Worm (Caenorhabditis elegans): ENCODE measurements around the gene nth-1.

nth-1 gene

DNA sequence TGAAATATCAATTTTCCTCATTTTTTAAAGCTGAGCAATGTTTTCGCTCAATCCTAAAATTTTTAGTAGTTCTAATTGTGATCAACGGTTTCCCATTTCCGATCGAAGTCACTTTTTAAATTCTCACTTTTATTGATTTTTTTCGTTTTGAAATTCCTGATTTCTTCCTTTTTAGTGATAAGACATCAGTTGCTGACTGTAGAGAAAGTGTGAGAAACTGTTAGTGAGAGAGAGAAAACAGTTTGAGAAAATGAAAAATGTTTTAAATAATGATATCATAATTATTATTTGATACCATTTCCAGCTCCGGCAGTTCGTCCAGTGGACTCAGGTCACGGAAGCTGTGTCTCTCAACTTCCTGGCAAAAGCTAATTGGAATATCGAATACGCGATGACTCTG, 20.4 kb upstream of the nth-1 start:
- TF ChIP-seq daf-16 (GFP tag; optimal IDR thresholded peaks at IDR 0.05) (no peak), daf-16 (tag; optimal IDR thresholded peaks at IDR 0.05) (peak; percentile 36), dve-1 (tag; optimal IDR thresholded peaks at IDR 0.05; ENCODE audit: insufficient read depth) (peak; percentile 22), dpl-1 (GFP tag; optimal IDR thresholded peaks at IDR 0.05) (no peak), ceh-28 (tag; optimal IDR thresholded peaks at IDR 0.05) (peak; percentile 41), pqm-1 (tag; optimal IDR thresholded peaks at IDR 0.05) (peak; percentile 80), nhr-28 (tag; optimal IDR thresholded peaks at IDR 0.05) (peak; percentile 22), hlh-30 (tag; optimal IDR thresholded peaks at IDR 0.05; ENCODE audit: insufficient read depth) (no peak), T20F7.1 (GFP tag; optimal IDR thresholded peaks at IDR 0.05) (peak; percentile 2), lin-1 (GFP tag; IDR thresholded peaks at IDR 0.05) (no peak)

DNA sequence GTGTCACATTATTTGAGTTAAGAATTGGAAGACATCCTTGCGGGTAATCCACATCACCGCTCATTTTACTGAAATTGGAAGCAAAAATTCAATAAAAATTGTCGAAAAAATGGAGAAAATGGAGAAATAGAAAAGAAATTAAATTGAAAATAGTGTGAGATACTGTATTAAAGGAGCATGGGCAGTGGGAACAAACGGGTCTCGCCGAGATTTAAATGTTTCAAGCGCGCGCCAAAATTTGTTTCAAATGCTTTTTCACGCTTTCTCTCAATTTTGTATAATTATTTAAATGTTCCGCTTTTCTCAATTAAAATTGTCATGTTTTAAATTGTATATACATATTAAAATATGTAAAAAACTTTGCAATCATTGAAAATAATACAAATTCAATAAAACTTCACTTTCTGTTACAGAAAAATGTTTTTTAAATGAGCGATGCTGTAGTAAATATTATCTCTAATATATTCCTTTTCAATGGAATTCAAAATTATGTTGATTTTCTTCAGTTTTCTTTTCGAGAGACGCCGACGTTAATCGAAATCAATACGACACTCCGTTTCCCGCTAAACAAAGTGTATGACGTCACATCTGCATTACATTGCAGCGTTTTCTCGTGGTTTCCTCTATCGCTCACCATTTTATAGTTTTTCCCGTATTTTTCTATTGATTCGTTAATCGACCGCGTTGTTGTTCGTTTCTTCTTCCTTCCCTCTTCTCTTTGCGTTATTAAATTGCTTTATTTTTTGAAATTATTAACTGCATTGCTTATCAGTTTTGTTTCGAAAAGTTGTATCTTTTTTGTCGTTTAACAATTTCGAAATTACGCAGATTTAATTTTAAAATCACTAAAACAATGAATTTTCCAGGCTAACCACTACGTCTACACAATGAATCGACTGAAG, 19.3 kb upstream of the nth-1 start, which contains the start of the genes evl-14 and dcn-1:
evl-14 (minus strand) TSS at position 68 of the 902 bp plus-strand sequence.
dcn-1 (plus strand) TSS at position 852 of the 902 bp plus-strand sequence.
- TF ChIP-seq lin-29 (GFP tag; IDR thresholded peaks at IDR 0.05) (no peak), ZK546.5 (tag; optimal IDR thresholded peaks at IDR 0.05) (no peak), lin-38 (GFP tag; IDR thresholded peaks at IDR 0.05) (peak; percentile 50), nhr-102 (tag; optimal IDR thresholded peaks at IDR 0.05) (no peak), ceh-82 (tag; optimal IDR thresholded peaks at IDR 0.05) (no peak), F10B5.3 (tag; optimal IDR thresholded peaks at IDR 0.05) (no peak), zfp-3 (GFP tag; conservative IDR thresholded peaks at IDR 0.05) (no peak), gei-8 (GFP tag; optimal IDR thresholded peaks at IDR 0.05) (no peak), lin-39 (tag; optimal IDR thresholded peaks at IDR 0.05) (no peak), nhr-6 (tag; optimal IDR thresholded peaks at IDR 0.05) (peak; percentile 39), daf-19 (GFP tag; conservative IDR thresholded peaks at IDR 0.05) (no peak), sdz-12 (GFP tag; optimal IDR thresholded peaks at IDR 0.05) (no peak), hlh-30 (tag; optimal IDR thresholded peaks at IDR 0.05; ENCODE audit: insufficient read depth) (peak; percentile 94), ceh-28 (tag; optimal IDR thresholded peaks at IDR 0.05) (peak; percentile 3), T20F7.1 (GFP tag; optimal IDR thresholded peaks at IDR 0.05) (peak; percentile 98), set-16 (GFP tag; IDR thresholded peaks at IDR 0.05) (no peak), madf-5 (GFP tag; IDR thresholded peaks at IDR 0.05) (no peak), pha-4 (GFP tag; IDR thresholded peaks at IDR 0.05) (no peak), pha-4 (tag; optimal IDR thresholded peaks at IDR 0.05) (no peak), ceh-44 (GFP tag; IDR thresholded peaks at IDR 0.05) (no peak), nhr-11 (tag; optimal IDR thresholded peaks at IDR 0.05) (peak; percentile 44), ZK337.2 (GFP tag; IDR thresholded peaks at IDR 0.05) (no peak), T26A8.4 (GFP tag; IDR thresholded peaks at IDR 0.05) (no peak), ama-1 (optimal IDR thresholded peaks at IDR 0.05) (no peak), F44E2.7 (GFP tag; IDR thresholded peaks at IDR 0.05) (no peak), ztf-7 (tag; optimal IDR thresholded peaks at IDR 0.05) (no peak), ceh-20 (GFP tag; IDR thresholded peaks at IDR 0.05) (no peak), zfp-2 (tag; optimal IDR thresholded peaks at IDR 0.05) (no peak), Y48G9A.11 (GFP tag; IDR thresholded peaks at IDR 0.05) (no peak), lin-13 (GFP tag; optimal IDR thresholded peaks at IDR 0.05) (peak; percentile 40), unc-130 (GFP tag; optimal IDR thresholded peaks at IDR 0.05) (peak; percentile 46), F26F4.8 (GFP tag; conservative IDR thresholded peaks at IDR 0.05) (no peak), lsy-2 (tag; optimal IDR thresholded peaks at IDR 0.05) (peak; percentile 12 to 92), dmd-6 (GFP tag; IDR thresholded peaks at IDR 0.05) (peak; percentile 59; the same call in 1 of the 2 replicates), jun-1 (tag; optimal IDR thresholded peaks at IDR 0.05) (no peak), hmg-1.1 (GFP tag; IDR thresholded peaks at IDR 0.05) (no peak), mdl-1 (tag; optimal IDR thresholded peaks at IDR 0.05) (peak; percentile 57 to 85), mes-2 (tag; optimal IDR thresholded peaks at IDR 0.05; ENCODE audit: poor library complexity, severe bottlenecking) (no peak), nhr-28 (tag; optimal IDR thresholded peaks at IDR 0.05) (peak; percentile 69), dpl-1 (GFP tag; optimal IDR thresholded peaks at IDR 0.05) (peak; percentile 75), aha-1 (tag) (peak; percentile 73), nhr-77 (tag; optimal IDR thresholded peaks at IDR 0.05) (peak; percentile 44), mep-1 (tag; optimal IDR thresholded peaks at IDR 0.05) (peak; percentile 79)

All from whole organism, L4 larva.